Worm (Caenorhabditis elegans): ENCODE results near the gene sinh-1.

DNA sequence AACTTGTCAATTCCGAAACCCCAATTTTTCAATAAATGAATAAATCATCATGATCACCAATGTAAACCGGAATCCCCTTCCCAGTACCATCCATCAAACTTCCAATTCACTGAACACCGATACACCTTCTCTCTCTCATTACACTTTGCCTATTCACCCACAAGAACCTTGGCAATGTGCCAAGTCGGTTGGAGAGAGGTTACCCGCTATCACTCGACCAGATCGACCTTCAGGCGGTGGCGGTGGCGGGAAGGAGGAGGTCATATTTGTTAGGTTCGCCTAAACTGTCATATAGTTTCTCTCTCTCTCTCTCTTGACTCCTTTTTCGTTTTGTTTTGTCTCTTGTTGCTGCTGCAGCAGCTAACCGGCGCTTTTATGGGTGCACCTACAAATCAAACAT lies 34.5 kb downstream of the sinh-1 start:
- no peak for TF ChIP-seq ama-1 (optimal IDR thresholded peaks at IDR 0.05)
- TF ChIP-seq elt-3 (tag; optimal IDR thresholded peaks at IDR 0.05) = no peak
